Worm (Caenorhabditis elegans) whole organism, young adult: ENCODE measurements around the gene F09B9.4.

Source experiments
- C06A6.2 ChIP-seq: fragments of 200-800 bp; sonication (Bioruptor generic); conservative IDR thresholded peaks from 2 replicates; pipeline ENCODE4 v1.3.6; 2022; ENCODE audit warnings: missing genetic modification characterization, missing compliant biosample characterization
- F23B12.7 ChIP-seq: sonication (generic microtip); optimal IDR thresholded peaks from 2 replicates; lab custom pipeline; 2017; ENCODE audit warnings: missing genetic modification characterization, mild to moderate bottlenecking, missing compliant biosample characterization, antibody characterized with exemption, moderate library complexity; ENCODE audit not compliant: insufficient read depth
- F37B4.10 ChIP-seq: fragments of 200-800 bp; sonication (Bioruptor generic); IDR thresholded peaks from 2 replicates; pipeline ENCODE4 v1.3.6; 2022; ENCODE audit warnings: missing genetic modification characterization, missing compliant biosample characterization
- F39B2.1 ChIP-seq: fragments of 200-800 bp; sonication (Bioruptor generic); IDR thresholded peaks from 2 replicates; pipeline ENCODE4 v1.3.6; 2022; ENCODE audit warnings: missing genetic modification reagents, missing genetic modification characterization, missing compliant biosample characterization
- K11D2.4 ChIP-seq: fragments of 200-800 bp; sonication (Bioruptor generic); IDR thresholded peaks from 2 replicates; pipeline ENCODE4 v1.3.6; 2022; ENCODE audit warnings: missing genetic modification reagents, missing genetic modification characterization, missing compliant biosample characterization
- K12H6.12 ChIP-seq: fragments of 200-800 bp; sonication (Bioruptor generic); optimal IDR thresholded peaks from 2 replicates; lab custom pipeline; 2018; ENCODE audit warnings: mild to moderate bottlenecking, missing genetic modification characterization, missing compliant biosample characterization
- T07F8.4 ChIP-seq: sonication (generic microtip); optimal IDR thresholded peaks from 2 replicates; lab custom pipeline; 2016; ENCODE audit warnings: mild to moderate bottlenecking, missing genetic modification characterization, moderate library complexity, missing compliant biosample characterization
- T26A5.8 ChIP-seq: sonication (generic microtip); optimal IDR thresholded peaks from 2 replicates; lab custom pipeline; 2016; ENCODE audit warnings: missing genetic modification characterization, missing compliant biosample characterization
- Y53G8AR.9 ChIP-seq: fragments of 200-800 bp; sonication (Bioruptor generic); conservative IDR thresholded peaks from 2 replicates; pipeline ENCODE4 v1.3.6; 2022; ENCODE audit warnings: missing genetic modification reagents, missing genetic modification characterization, missing compliant biosample characterization
- Y67H2A.10 ChIP-seq: fragments of 200-800 bp; sonication (Bioruptor generic); conservative IDR thresholded peaks from 2 replicates; pipeline ENCODE4 v1.3.6; 2022; ENCODE audit warnings: missing genetic modification reagents, missing genetic modification characterization, missing compliant biosample characterization
- ama-1 ChIP-seq, 3 experiments: fragments of 150-350 bp in 1 of 3; sonication (generic microtip) in 2 of 3; optimal IDR thresholded peaks; 2 replicates each; lab custom pipeline; 2014 to 2018; ENCODE audit warnings: missing biosample characterization in 2 of 3, missing genetic modification characterization in 2 of 3, missing genetic modification reagents in 2 of 3
- aptf-2 ChIP-seq: fragments of 200-800 bp; sonication (Bioruptor generic); conservative IDR thresholded peaks from 2 replicates; pipeline ENCODE4 v1.3.6; 2022; ENCODE audit warnings: missing genetic modification reagents, missing genetic modification characterization, missing compliant biosample characterization
- aptf-3 ChIP-seq: fragments of 200-800 bp; sonication (Bioruptor generic); IDR thresholded peaks from 2 replicates; pipeline ENCODE4 v1.3.6; 2022; ENCODE audit warnings: missing genetic modification characterization, missing compliant biosample characterization
- attf-5 ChIP-seq: fragments of 200-800 bp; sonication (Bioruptor generic); optimal IDR thresholded peaks from 2 replicates; lab custom pipeline; 2018; ENCODE audit warnings: mild to moderate bottlenecking, missing genetic modification characterization, missing compliant biosample characterization
- ccch-3 ChIP-seq: fragments of 200-800 bp; sonication (Bioruptor generic); optimal IDR thresholded peaks from 2 replicates; lab custom pipeline; 2018; ENCODE audit warnings: mild to moderate bottlenecking, missing genetic modification characterization, missing compliant biosample characterization
- cebp-1 ChIP-seq, 2 experiments: fragments of 200-800 bp in 1 of 2; sonication (Bioruptor generic) in 1 of 2; sonication (generic microtip) in 1 of 2; IDR thresholded peaks in 1 of 2; optimal IDR thresholded peaks in 1 of 2; 2 replicates each; pipeline versions ENCODE4 v1.3.6 to Lab custom; 2017 to 2022; ENCODE audit warnings: missing compliant biosample characterization in 2 of 2, missing genetic modification characterization in 2 of 2, mild to moderate bottlenecking in 1 of 2, missing genetic modification reagents in 1 of 2, moderate library complexity in 1 of 2
- ceh-100 ChIP-seq: fragments of 200-800 bp; sonication (Bioruptor generic); IDR thresholded peaks from 2 replicates; pipeline ENCODE4 v1.3.6; 2022; ENCODE audit warnings: missing genetic modification reagents, missing genetic modification characterization, missing compliant biosample characterization
- die-1 ChIP-seq: sonication (generic microtip); optimal IDR thresholded peaks from 2 replicates; lab custom pipeline; 2016; ENCODE audit warnings: missing genotype, mild to moderate bottlenecking, missing genetic modification characterization, missing compliant biosample characterization
- dox-1 ChIP-seq: fragments of 200-800 bp; sonication (Bioruptor generic); IDR thresholded peaks from 2 replicates; pipeline ENCODE4 v1.3.6; 2022; ENCODE audit warnings: missing genetic modification reagents, missing genetic modification characterization, missing compliant biosample characterization
- egrh-3 ChIP-seq: fragments of 200-800 bp; sonication (Bioruptor generic); IDR thresholded peaks from 2 replicates; pipeline ENCODE4 v1.3.6; 2022; ENCODE audit warnings: missing genetic modification reagents, missing genetic modification characterization, missing compliant biosample characterization
- fkh-3 ChIP-seq: sonication (generic microtip); optimal IDR thresholded peaks from 2 replicates; lab custom pipeline; 2016; ENCODE audit warnings: mild to moderate bottlenecking, missing genetic modification characterization, missing compliant biosample characterization
- hmg-1.2 ChIP-seq: fragments of 200-800 bp; sonication (Bioruptor generic); IDR thresholded peaks from 2 replicates; pipeline ENCODE4 v1.3.6; 2022; ENCODE audit warnings: missing genetic modification reagents, missing genetic modification characterization, missing compliant biosample characterization
- hsf-1 ChIP-seq: fragments of 200-800 bp; sonication (Bioruptor generic); IDR thresholded peaks from 2 replicates; pipeline ENCODE4 v1.3.6; 2022; ENCODE audit warnings: missing genetic modification reagents, missing genetic modification characterization, missing compliant biosample characterization
- let-526 ChIP-seq: fragments of 200-800 bp; sonication (Bioruptor generic); IDR thresholded peaks from 2 replicates; pipeline ENCODE4 v1.3.6; 2022; ENCODE audit warnings: missing genetic modification reagents, missing genetic modification characterization, missing compliant biosample characterization
- lin-35 ChIP-seq, 3 experiments: fragments of 150-350 bp in 2 of 3; sonication (generic microtip) in 1 of 3; optimal IDR thresholded peaks; 2 replicates each; lab custom pipeline; 2014 to 2018; ENCODE audit warnings: missing biosample characterization in 3 of 3, missing genetic modification characterization in 3 of 3, missing genetic modification reagents in 3 of 3
- lir-1 ChIP-seq: fragments of 200-800 bp; sonication (Bioruptor generic); conservative IDR thresholded peaks from 2 replicates; pipeline ENCODE4 v1.3.6; 2022; ENCODE audit warnings: missing genetic modification reagents, missing genetic modification characterization, missing compliant biosample characterization
- madf-6 ChIP-seq: fragments of 200-800 bp; sonication (Bioruptor generic); IDR thresholded peaks from 2 replicates; pipeline ENCODE4 v1.3.6; 2022; ENCODE audit warnings: missing genetic modification reagents, missing genetic modification characterization, missing compliant biosample characterization
- madf-8 ChIP-seq: fragments of 200-800 bp; sonication (Bioruptor generic); conservative IDR thresholded peaks from 2 replicates; pipeline ENCODE4 v1.3.6; 2022; ENCODE audit warnings: missing genetic modification reagents, missing genetic modification characterization, missing compliant biosample characterization
- mcd-1 ChIP-seq: fragments of 200-800 bp; sonication (Bioruptor generic); IDR thresholded peaks from 2 replicates; pipeline ENCODE4 v1.3.6; 2022; ENCODE audit warnings: missing genetic modification reagents, missing genetic modification characterization, missing compliant biosample characterization
- pbrm-1 ChIP-seq: fragments of 200-800 bp; sonication (Bioruptor generic); IDR thresholded peaks from 2 replicates; pipeline ENCODE4 v1.3.6; 2022; ENCODE audit warnings: missing genetic modification reagents, missing genetic modification characterization, missing compliant biosample characterization
- snpc-1.1 ChIP-seq: sonication (generic microtip); optimal IDR thresholded peaks from 2 replicates; lab custom pipeline; 2017; ENCODE audit warnings: missing genetic modification characterization, mild to moderate bottlenecking, missing compliant biosample characterization, antibody characterized with exemption, moderate library complexity, missing genotype, missing genetic modification reagents; ENCODE audit not compliant: insufficient read depth
- snpc-1.3 ChIP-seq: sonication (generic microtip); optimal IDR thresholded peaks from 2 replicates; lab custom pipeline; 2017; ENCODE audit warnings: missing genetic modification characterization, mild to moderate bottlenecking, missing compliant biosample characterization, antibody characterized with exemption, moderate library complexity, missing genotype, missing genetic modification reagents; ENCODE audit not compliant: insufficient read depth
- somi-1 ChIP-seq: fragments of 200-800 bp; sonication (Bioruptor generic); optimal IDR thresholded peaks from 2 replicates; lab custom pipeline; 2018; ENCODE audit warnings: mild to moderate bottlenecking, missing genetic modification characterization, missing compliant biosample characterization
- sptf-2 ChIP-seq: fragments of 200-800 bp; sonication (Bioruptor generic); optimal IDR thresholded peaks from 2 replicates; lab custom pipeline; 2018; ENCODE audit warnings: mild to moderate bottlenecking, missing genetic modification characterization, missing compliant biosample characterization
- tbx-9 ChIP-seq: sonication (generic microtip); optimal IDR thresholded peaks from 2 replicates; lab custom pipeline; 2016; ENCODE audit warnings: borderline replicate concordance, missing genetic modification characterization, inconsistent platforms, missing compliant biosample characterization
- unc-130 ChIP-seq: sonication (generic microtip); optimal IDR thresholded peaks from 2 replicates; lab custom pipeline; 2016; ENCODE audit warnings: missing genetic modification reagents, missing genetic modification characterization, missing compliant biosample characterization
- ztf-25 ChIP-seq: fragments of 200-800 bp; sonication (Bioruptor generic); IDR thresholded peaks from 2 replicates; pipeline ENCODE4 v1.3.6; 2022; ENCODE audit warnings: missing genetic modification reagents, missing genetic modification characterization, missing compliant biosample characterization
- ztf-3 ChIP-seq: fragments of 200-800 bp; sonication (Bioruptor generic); optimal IDR thresholded peaks from 2 replicates; lab custom pipeline; 2018; ENCODE audit warnings: mild to moderate bottlenecking, missing genetic modification characterization, missing compliant biosample characterization

Gene F09B9.4

ce11 chrX:10205321-10205720, 44.9 kb downstream of the F09B9.4 start, which contains the start of gene sex-1:
Gene sex-1, minus strand, starts transcription at chrX:10205421.
- TF ChIP-seq K12H6.12 (tag; lab: Kevin White, UChicago) (no peak), cebp-1 (GFP tag; IDR thresholded peaks at IDR 0.05; lab: Robert Waterston, UW) (no peak), cebp-1 (tag; optimal IDR thresholded peaks at IDR 0.05; lab: Kevin White, UChicago) (no peak), ztf-25 (GFP tag; lab: Robert Waterston, UW) (no peak), lin-35 (GFP tag; optimal IDR thresholded peaks at IDR 0.05; lab: Kevin White, UChicago) (no peak), attf-5 (no peak), mcd-1 (GFP tag; lab: Robert Waterston, UW) (no peak), F37B4.10 (GFP tag; lab: Robert Waterston, UW) (no peak), Y53G8AR.9 (GFP tag; lab: Robert Waterston, UW) (no peak), ztf-3 (GFP tag; lab: Kevin White, UChicago) (no peak), tbx-9 (tag; lab: Kevin White, UChicago) (no peak), aptf-3 (GFP tag; lab: Robert Waterston, UW) (no peak), egrh-3 (GFP tag; lab: Robert Waterston, UW) (no peak), F39B2.1 (GFP tag; lab: Robert Waterston, UW) (no peak)

- TF ChIP-seq die-1 = no peak
- no peak for TF ChIP-seq dox-1
- TF ChIP-seq F23B12.7 (tag; lab: Kevin White, UChicago) = no peak
- no peak for TF ChIP-seq lin-35 (GFP tag; optimal IDR thresholded peaks at IDR 0.05; lab: Kevin White, UChicago)
- no peak for TF ChIP-seq C06A6.2 (GFP tag; lab: Robert Waterston, UW)
- TF ChIP-seq T07F8.4 (tag; lab: Kevin White, UChicago) = no peak
- TF ChIP-seq aptf-3 (GFP tag; lab: Robert Waterston, UW) = no peak
- no peak for TF ChIP-seq ccch-3 (GFP tag; lab: Kevin White, UChicago)
- TF ChIP-seq madf-8 (GFP tag; lab: Robert Waterston, UW) = no peak
- TF ChIP-seq T26A5.8 (tag; lab: Kevin White, UChicago) = no peak
- no peak for TF ChIP-seq hmg-1.2
- TF ChIP-seq aptf-2 (GFP tag; lab: Robert Waterston, UW) = no peak
- no peak for TF ChIP-seq hsf-1 (GFP tag; lab: Robert Waterston, UW)
- TF ChIP-seq pbrm-1 (GFP tag; lab: Robert Waterston, UW) = no peak
- TF ChIP-seq let-526 = no peak
- TF ChIP-seq sptf-2 (GFP tag; lab: Kevin White, UChicago) = no peak
- no peak for TF ChIP-seq ceh-100 (GFP tag; lab: Robert Waterston, UW)
- TF ChIP-seq, all 124 proteins: peak for 0
Observed at ce11 chrX:10206008-10206407, 45.6 kb downstream of the F09B9.4 start.

ce11 chrX:10208481-10208880, 48.1 kb downstream of the F09B9.4 start:
- TF ChIP-seq unc-130 (GFP tag; lab: Kevin White, UChicago) (no peak), ama-1 (optimal IDR thresholded peaks at IDR 0.05; lab: Kevin White, UChicago) (no peak), ama-1 (GFP tag; optimal IDR thresholded peaks at IDR 0.05; lab: Kevin White, UChicago) (no peak), dox-1 (no peak), snpc-1.1 (no peak), fkh-3 (tag; lab: Kevin White, UChicago) (no peak), snpc-1.3 (tag; lab: Kevin White, UChicago) (no peak), somi-1 (GFP tag; lab: Kevin White, UChicago) (no peak), madf-6 (no peak), Y67H2A.10 (no peak), hmg-1.2 (no peak), K11D2.4 (no peak), lir-1 (GFP tag; lab: Robert Waterston, UW) (no peak)
